Worm (Caenorhabditis elegans) whole organism, midembryonic: ENCODE data around the gene C05D12.7.
A peak's percentile ranks its signal among the peaks of the same experiment; 100 is the strongest.

ENCODE experiments used
- T22C8.4 ChIP-seq: fragments of 200-800 bp; sonication (Bioruptor generic); IDR thresholded peaks from 2 replicates; pipeline ENCODE4 v1.3.6; 2022; ENCODE audit warnings: missing genetic modification characterization, missing compliant biosample characterization
- cog-1 ChIP-seq: sonication (generic microtip); optimal IDR thresholded peaks from 2 replicates; lab custom pipeline; 2016; ENCODE audit warnings: missing genetic modification characterization, missing compliant biosample characterization
- flt-1 ChIP-seq: fragments of 200-800 bp; sonication (Bioruptor generic); IDR thresholded peaks from 2 replicates; pipeline ENCODE4 v1.3.6; 2022; ENCODE audit warnings: missing genetic modification characterization, missing compliant biosample characterization
- klf-2 ChIP-seq: fragments of 200-800 bp; sonication (Bioruptor generic); conservative IDR thresholded peaks from 2 replicates; pipeline ENCODE4 v1.3.6; 2022; ENCODE audit warnings: missing genetic modification reagents, missing genetic modification characterization, missing compliant biosample characterization
- med-1 ChIP-seq: sonication (generic microtip); optimal IDR thresholded peaks from 2 replicates; lab custom pipeline; 2017; ENCODE audit warnings: missing genetic modification characterization, mild to moderate bottlenecking, missing compliant biosample characterization, antibody characterized with exemption, missing genetic modification reagents; ENCODE audit not compliant: insufficient read depth
- ref-1 ChIP-seq: fragments of 200-800 bp; sonication (Bioruptor generic); conservative IDR thresholded peaks from 2 replicates; pipeline ENCODE4 v1.3.6; 2022; ENCODE audit warnings: missing genetic modification reagents, missing genetic modification characterization, missing compliant biosample characterization
- tab-1 ChIP-seq: fragments of 200-800 bp; sonication (Bioruptor generic); IDR thresholded peaks from 2 replicates; pipeline ENCODE4 v1.3.6; 2022; ENCODE audit warnings: missing genetic modification characterization, missing compliant biosample characterization
- ztf-23 ChIP-seq: fragments of 200-800 bp; sonication (Bioruptor generic); IDR thresholded peaks from 2 replicates; pipeline ENCODE4 v1.3.6; 2022; ENCODE audit warnings: missing genetic modification reagents, missing genetic modification characterization, missing compliant biosample characterization
- ztf-29 ChIP-seq: fragments of 200-800 bp; sonication (Bioruptor generic); IDR thresholded peaks from 2 replicates; pipeline ENCODE4 v1.3.6; 2022; ENCODE audit warnings: missing genetic modification reagents, missing genetic modification characterization, missing compliant biosample characterization

The C05D12.7 gene

ce11 chrII:11392390-11392789 lies 17.5 kb upstream of the C05D12.7 start:
- TF ChIP-seq cog-1 (tag; lab: Kevin White, UChicago) = no peak
- no peak for TF ChIP-seq ref-1 (GFP tag; lab: Robert Waterston, UW)
- no peak for TF ChIP-seq klf-2 (GFP tag; lab: Robert Waterston, UW)
- no peak for TF ChIP-seq ztf-23 (GFP tag; lab: Robert Waterston, UW)
- TF ChIP-seq ztf-29 (GFP tag; lab: Robert Waterston, UW) = no peak
- no peak for TF ChIP-seq flt-1 (GFP tag; lab: Robert Waterston, UW)
- no peak for TF ChIP-seq tab-1 (GFP tag; lab: Robert Waterston, UW)
- TF ChIP-seq T22C8.4 = no peak
- TF ChIP-seq med-1 (GFP tag; lab: Kevin White, UChicago) = no peak

ce11 chrII:11393787-11394186 lies 16.1 kb upstream of the C05D12.7 start:
- TF ChIP-seq T22C8.4 (no peak), cog-1 (tag; lab: Kevin White, UChicago) (no peak), klf-2 (GFP tag; lab: Robert Waterston, UW) (no peak), ztf-29 (GFP tag; lab: Robert Waterston, UW) (no peak), ref-1 (GFP tag; lab: Robert Waterston, UW) (no peak), med-1 (GFP tag; lab: Kevin White, UChicago) (no peak), tab-1 (GFP tag; lab: Robert Waterston, UW) (no peak), ztf-23 (GFP tag; lab: Robert Waterston, UW) (no peak), flt-1 (GFP tag; lab: Robert Waterston, UW) (no peak)

ce11 chrII:11396217-11396616 lies 13.7 kb upstream of the C05D12.7 start:
- peak; percentile 22; the same call in 1 of the 2 replicates for TF ChIP-seq flt-1 (GFP tag; lab: Robert Waterston, UW)
- no peak for TF ChIP-seq ztf-23 (GFP tag; lab: Robert Waterston, UW)
- no peak for TF ChIP-seq T22C8.4
- no peak for TF ChIP-seq ref-1 (GFP tag; lab: Robert Waterston, UW)
- TF ChIP-seq cog-1 (tag; lab: Kevin White, UChicago) = no peak
- TF ChIP-seq med-1 (GFP tag; lab: Kevin White, UChicago) = no peak
- TF ChIP-seq klf-2 (GFP tag; lab: Robert Waterston, UW) = no peak
- 0 out of 2 replicates have a peak, but pooled peaks have one; percentile 23 for TF ChIP-seq tab-1 (GFP tag; lab: Robert Waterston, UW)

ce11 chrII:11398787-11399186 lies 11.1 kb upstream of the C05D12.7 start:
- TF ChIP-seq tab-1 (GFP tag; lab: Robert Waterston, UW) = 0 out of 2 replicates have a peak, but pooled peaks have one; percentile 44
- no peak for TF ChIP-seq ref-1 (GFP tag; lab: Robert Waterston, UW)
- no peak for TF ChIP-seq med-1 (GFP tag; lab: Kevin White, UChicago)
- no peak for TF ChIP-seq ztf-29 (GFP tag; lab: Robert Waterston, UW)
- TF ChIP-seq ztf-23 (GFP tag; lab: Robert Waterston, UW) = 0 out of 2 replicates have a peak, but pooled peaks have one; percentile 58

ce11 chrII:11400386-11400785 lies 9.5 kb upstream of the C05D12.7 start:
- TF ChIP-seq klf-2 (GFP tag; lab: Robert Waterston, UW) (no peak), T22C8.4 (no peak), tab-1 (GFP tag; lab: Robert Waterston, UW) (no peak), ref-1 (GFP tag; lab: Robert Waterston, UW) (no peak), med-1 (GFP tag; lab: Kevin White, UChicago) (no peak), ztf-29 (GFP tag; lab: Robert Waterston, UW) (no peak), ztf-23 (GFP tag; lab: Robert Waterston, UW) (no peak), flt-1 (GFP tag; lab: Robert Waterston, UW) (no peak)

ce11 chrII:11415672-11416071 lies 5.8 kb downstream of the C05D12.7 start, which contains the start of gene C05D12.1:
Gene C05D12.1 (minus strand): TSS chrII:11415772.
- TF ChIP-seq klf-2 (GFP tag; lab: Robert Waterston, UW) = no peak
- TF ChIP-seq ztf-29 (GFP tag; lab: Robert Waterston, UW) = no peak
- no peak for TF ChIP-seq T22C8.4
- no peak for TF ChIP-seq cog-1 (tag; lab: Kevin White, UChicago)
- no peak for TF ChIP-seq med-1 (GFP tag; lab: Kevin White, UChicago)
- no peak for TF ChIP-seq tab-1 (GFP tag; lab: Robert Waterston, UW)
- TF ChIP-seq flt-1 (GFP tag; lab: Robert Waterston, UW) = no peak
- no peak for TF ChIP-seq ref-1 (GFP tag; lab: Robert Waterston, UW)
- no peak for TF ChIP-seq ztf-23 (GFP tag; lab: Robert Waterston, UW)

ce11 chrII:11417999-11418398 lies 8.1 kb downstream of the C05D12.7 start, which contains the start of gene C05D12.2:
Gene C05D12.2 (plus strand): TSS chrII:11418299.
- TF ChIP-seq ztf-29 (GFP tag; lab: Robert Waterston, UW) = no peak
- no peak for TF ChIP-seq T22C8.4
- TF ChIP-seq tab-1 (GFP tag; lab: Robert Waterston, UW) = no peak
- no peak for TF ChIP-seq ztf-23 (GFP tag; lab: Robert Waterston, UW)
- TF ChIP-seq ref-1 (GFP tag; lab: Robert Waterston, UW) = no peak
- no peak for TF ChIP-seq flt-1 (GFP tag; lab: Robert Waterston, UW)
- no peak for TF ChIP-seq cog-1 (tag; lab: Kevin White, UChicago)
- no peak for TF ChIP-seq klf-2 (GFP tag; lab: Robert Waterston, UW)

ce11 chrII:11418476-11418875 lies 8.6 kb downstream of the C05D12.7 start:
- TF ChIP-seq tab-1 (GFP tag; lab: Robert Waterston, UW) (no peak), klf-2 (GFP tag; lab: Robert Waterston, UW) (no peak), med-1 (GFP tag; lab: Kevin White, UChicago) (no peak), ztf-29 (GFP tag; lab: Robert Waterston, UW) (no peak), ztf-23 (GFP tag; lab: Robert Waterston, UW) (no peak), cog-1 (tag; lab: Kevin White, UChicago) (no peak)

ce11 chrII:11424032-11424431 lies 14.1 kb downstream of the C05D12.7 start:
- TF ChIP-seq klf-2 (GFP tag; lab: Robert Waterston, UW) (no peak), ztf-23 (GFP tag; lab: Robert Waterston, UW) (no peak), tab-1 (GFP tag; lab: Robert Waterston, UW) (no peak), ztf-29 (GFP tag; lab: Robert Waterston, UW) (no peak), T22C8.4 (no peak), ref-1 (GFP tag; lab: Robert Waterston, UW) (no peak), med-1 (GFP tag; lab: Kevin White, UChicago) (no peak), cog-1 (tag; lab: Kevin White, UChicago) (no peak), flt-1 (GFP tag; lab: Robert Waterston, UW) (no peak)
